Fruit fly (Drosophila melanogaster) whole organism: ENCODE data around the gene eIF4E6.

Experiments
- CG8478 ChIP-seq: fragments of >200 bp; optimal IDR thresholded peaks from 2 replicates; lab custom pipeline; 2018; ENCODE audit warnings: inconsistent platforms
- Dll ChIP-seq: fragments of >200 bp; optimal IDR thresholded peaks from 2 replicates; lab custom pipeline; 2017
- EcR ChIP-seq, 2 experiments: fragments of >200 bp; optimal IDR thresholded peaks; 2 replicates each; lab custom pipeline; 2017; ENCODE audit warnings: missing biosample characterization in 2 of 2, missing genetic modification characterization in 2 of 2, missing genetic modification reagents in 2 of 2
- pan ChIP-seq: fragments of >200 bp; optimal IDR thresholded peaks from 2 replicates; lab custom pipeline; 2017
- psq ChIP-seq: fragments of >200 bp; optimal IDR thresholded peaks from 2 replicates; lab custom pipeline; 2017
- usp ChIP-seq: fragments of >200 bp; optimal IDR thresholded peaks from 2 replicates; lab custom pipeline; 2017; ENCODE audit warnings: missing biosample characterization, missing genetic modification characterization, mixed read lengths

dm6 chr3R:29038960-29039581 lies 12.1 kb upstream of the eIF4E6 start, which contains the start of the genes Slu7 and Pkc98E:
- no peak for TF ChIP-seq usp
- peak; percentile 46 for TF ChIP-seq CG8478 (lab: Kevin White, UChicago)
- no peak for TF ChIP-seq EcR (GFP tag; optimal IDR thresholded peaks at IDR 0.05; lab: Kevin White, UChicago)
- no peak for TF ChIP-seq pan (lab: Kevin White, UChicago)
- no peak for TF ChIP-seq Dll (lab: Kevin White, UChicago)
- no peak for TF ChIP-seq psq (lab: Kevin White, UChicago)
